Worm (Caenorhabditis elegans) whole organism, midembryonic: ENCODE data around the gene wdr-5.2.

Source experiments
- cog-1 ChIP-seq: sonication (generic microtip); optimal IDR thresholded peaks from 2 replicates; lab custom pipeline; 2016; ENCODE audit warnings: missing genetic modification characterization, missing compliant biosample characterization
- flt-1 ChIP-seq: fragments of 200-800 bp; sonication (Bioruptor generic); IDR thresholded peaks from 2 replicates; pipeline ENCODE4 v1.3.6; 2022; ENCODE audit warnings: missing genetic modification characterization, missing compliant biosample characterization
- klf-2 ChIP-seq: fragments of 200-800 bp; sonication (Bioruptor generic); conservative IDR thresholded peaks from 2 replicates; pipeline ENCODE4 v1.3.6; 2022; ENCODE audit warnings: missing genetic modification reagents, missing genetic modification characterization, missing compliant biosample characterization
- med-1 ChIP-seq: sonication (generic microtip); optimal IDR thresholded peaks from 2 replicates; lab custom pipeline; 2017; ENCODE audit warnings: missing genetic modification characterization, mild to moderate bottlenecking, missing compliant biosample characterization, antibody characterized with exemption, missing genetic modification reagents; ENCODE audit not compliant: insufficient read depth
- ref-1 ChIP-seq: fragments of 200-800 bp; sonication (Bioruptor generic); conservative IDR thresholded peaks from 2 replicates; pipeline ENCODE4 v1.3.6; 2022; ENCODE audit warnings: missing genetic modification reagents, missing genetic modification characterization, missing compliant biosample characterization
- tab-1 ChIP-seq: fragments of 200-800 bp; sonication (Bioruptor generic); IDR thresholded peaks from 2 replicates; pipeline ENCODE4 v1.3.6; 2022; ENCODE audit warnings: missing genetic modification characterization, missing compliant biosample characterization
- ztf-23 ChIP-seq: fragments of 200-800 bp; sonication (Bioruptor generic); IDR thresholded peaks from 2 replicates; pipeline ENCODE4 v1.3.6; 2022; ENCODE audit warnings: missing genetic modification reagents, missing genetic modification characterization, missing compliant biosample characterization

DNA sequence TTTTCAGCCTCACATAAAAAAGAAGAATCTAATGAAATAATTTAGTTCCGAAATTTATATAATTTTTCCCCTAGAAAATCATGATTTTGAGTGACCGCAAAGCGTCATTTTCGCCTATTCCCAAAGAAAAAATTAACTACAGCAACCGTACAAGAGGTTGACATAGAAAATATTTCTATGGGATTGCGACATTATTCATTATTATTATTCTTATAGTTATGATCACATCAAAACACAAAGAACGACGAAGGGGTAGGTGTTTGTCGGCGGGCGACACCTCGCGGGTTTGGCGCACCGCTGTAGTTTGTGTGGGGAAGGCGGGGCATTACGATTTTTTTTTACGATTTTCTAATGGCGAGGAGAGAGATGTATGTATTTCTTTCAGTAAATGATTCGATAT is 25.6 kb upstream of the wdr-5.2 start:
- no peak for TF ChIP-seq klf-2 (GFP tag; lab: Robert Waterston, UW)
- TF ChIP-seq flt-1 (GFP tag; lab: Robert Waterston, UW): no peak
- TF ChIP-seq ztf-23: no peak
- no peak for TF ChIP-seq tab-1 (GFP tag; lab: Robert Waterston, UW)
- TF ChIP-seq med-1 (GFP tag; lab: Kevin White, UChicago): no peak
- no peak for TF ChIP-seq cog-1
- TF ChIP-seq ref-1: no peak
